Worm (Caenorhabditis elegans): ENCODE data around the gene F54C9.14.

DNA sequence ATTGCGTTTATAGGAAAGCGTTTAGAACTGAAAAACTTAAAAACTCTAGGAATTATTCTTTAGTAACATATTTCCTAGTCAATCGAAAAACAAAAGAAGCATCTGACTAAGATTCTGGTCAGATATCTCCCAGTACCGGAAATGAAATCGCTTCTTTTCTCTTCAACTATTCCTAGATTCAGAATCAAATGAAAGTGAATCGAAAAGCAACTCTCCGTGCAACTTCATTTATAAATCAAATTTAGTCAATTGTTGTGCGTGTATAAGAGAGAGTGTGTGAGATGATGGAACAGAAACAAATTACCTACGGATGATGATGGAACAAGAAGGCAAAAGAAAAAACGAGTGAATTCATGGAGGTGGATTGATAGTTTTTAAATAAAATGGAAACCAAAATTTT is 2.9 kb upstream of the F54C9.14 start:
- TF ChIP-seq him-1 (tag; optimal IDR thresholded peaks at IDR 0.05) (no peak), dao-5 (tag; optimal IDR thresholded peaks at IDR 0.05) (no peak), W03F9.2 (tag; optimal IDR thresholded peaks at IDR 0.05) (no peak)

Data from whole organism, L4/young adult.